Worm (Caenorhabditis elegans) whole organism, mixed stage, embryonic: Measurements from ENCODE around the gene F15B9.8.

ENCODE experiments used
- M03D4.4 ChIP-seq: sonication (generic microtip); optimal IDR thresholded peaks from 2 replicates; lab custom pipeline; 2017; ENCODE audit warnings: mild to moderate bottlenecking, missing genetic modification characterization, missing compliant biosample characterization
- bed-3 ChIP-seq: fragments of 200-800 bp; sonication (Bioruptor generic); optimal IDR thresholded peaks from 3 replicates; lab custom pipeline; 2018; ENCODE audit warnings: mild to moderate bottlenecking, missing genetic modification characterization, moderate library complexity, missing compliant biosample characterization
- ceh-39 ChIP-seq: fragments of 150-350 bp; optimal IDR thresholded peaks from 2 replicates; lab custom pipeline; 2014; ENCODE audit warnings: missing biosample characterization, missing genetic modification characterization
- ceh-43 ChIP-seq: fragments of 200-800 bp; sonication (Bioruptor generic); optimal IDR thresholded peaks from 2 replicates; lab custom pipeline; 2018; ENCODE audit warnings: mild to moderate bottlenecking, missing genetic modification characterization, moderate library complexity, missing compliant biosample characterization
- ces-1 ChIP-seq: fragments of 150-350 bp; optimal IDR thresholded peaks from 2 replicates; lab custom pipeline; 2014; ENCODE audit warnings: missing biosample characterization, missing genetic modification reagents, missing genetic modification characterization
- cnd-1 ChIP-seq: fragments of 200-800 bp; sonication (Bioruptor generic); optimal IDR thresholded peaks from 2 replicates; lab custom pipeline; 2018; ENCODE audit warnings: mild to moderate bottlenecking, missing genetic modification characterization, missing compliant biosample characterization
- drap-1 ChIP-seq: fragments of 200-800 bp; sonication (Bioruptor generic); optimal IDR thresholded peaks from 3 replicates; lab custom pipeline; 2018; ENCODE audit warnings: mild to moderate bottlenecking, missing genetic modification characterization, missing compliant biosample characterization
- flh-1 ChIP-seq: fragments of 200-800 bp; sonication (Bioruptor generic); optimal IDR thresholded peaks from 2 replicates; lab custom pipeline; 2018; ENCODE audit warnings: mild to moderate bottlenecking, missing genetic modification characterization, moderate library complexity, missing compliant biosample characterization
- ham-2 ChIP-seq: fragments of 200-800 bp; sonication (Bioruptor generic); optimal IDR thresholded peaks from 2 replicates; lab custom pipeline; 2018; ENCODE audit warnings: mild to moderate bottlenecking, missing genetic modification characterization, missing compliant biosample characterization
- hlh-1 ChIP-seq: fragments of 150-350 bp; optimal IDR thresholded peaks from 2 replicates; lab custom pipeline; 2014; ENCODE audit warnings: missing biosample characterization, missing genetic modification reagents, missing genetic modification characterization
- lin-13 ChIP-seq: fragments of 150-350 bp; optimal IDR thresholded peaks from 2 replicates; lab custom pipeline; 2014; ENCODE audit warnings: missing biosample characterization, missing genetic modification characterization
- lin-32 ChIP-seq: fragments of 200-800 bp; sonication (Bioruptor generic); optimal IDR thresholded peaks from 2 replicates; lab custom pipeline; 2018; ENCODE audit warnings: mild to moderate bottlenecking, missing genetic modification characterization, missing compliant biosample characterization
- lsy-2 ChIP-seq: fragments of 150-350 bp; optimal IDR thresholded peaks from 2 replicates; lab custom pipeline; 2014; ENCODE audit warnings: missing biosample characterization, missing genetic modification characterization
- mab-5 ChIP-seq: fragments of 150-350 bp; optimal IDR thresholded peaks from 2 replicates; lab custom pipeline; 2014; ENCODE audit warnings: missing biosample characterization, missing genetic modification characterization
- mep-1 ChIP-seq: fragments of 150-350 bp; optimal IDR thresholded peaks from 2 replicates; lab custom pipeline; 2017; ENCODE audit warnings: missing biosample characterization, missing genetic modification reagents, missing genetic modification characterization, inconsistent platforms
- mls-2 ChIP-seq: sonication (generic microtip); optimal IDR thresholded peaks from 2 replicates; lab custom pipeline; 2016; ENCODE audit warnings: mild to moderate bottlenecking, missing genetic modification characterization, moderate library complexity, missing compliant biosample characterization
- nhr-2 ChIP-seq: fragments of 150-350 bp; optimal IDR thresholded peaks from 2 replicates; lab custom pipeline; 2014; ENCODE audit warnings: missing biosample characterization, missing genetic modification characterization
- nhr-237 ChIP-seq: fragments of 150-350 bp; optimal IDR thresholded peaks from 2 replicates; lab custom pipeline; 2014; ENCODE audit warnings: missing biosample characterization, missing genetic modification characterization
- pha-4 ChIP-seq: fragments of 150-350 bp; optimal IDR thresholded peaks from 2 replicates; lab custom pipeline; 2018; ENCODE audit warnings: missing biosample characterization, missing genetic modification reagents, missing genetic modification characterization
- sem-2 ChIP-seq: fragments of 200-800 bp; sonication (Bioruptor generic); optimal IDR thresholded peaks from 2 replicates; lab custom pipeline; 2018; ENCODE audit warnings: mild to moderate bottlenecking, missing genetic modification characterization, missing compliant biosample characterization
- sptf-1 ChIP-seq: sonication (generic microtip); optimal IDR thresholded peaks from 2 replicates; lab custom pipeline; 2017; ENCODE audit warnings: mild to moderate bottlenecking, missing genetic modification characterization, moderate library complexity, missing compliant biosample characterization
- unc-120 ChIP-seq: sonication (generic microtip); optimal IDR thresholded peaks from 2 replicates; lab custom pipeline; 2017; ENCODE audit warnings: missing genetic modification characterization, missing compliant biosample characterization; ENCODE audit not compliant: poor library complexity, severe bottlenecking
- unc-39 ChIP-seq: fragments of 150-350 bp; optimal IDR thresholded peaks from 2 replicates; lab custom pipeline; 2014; ENCODE audit warnings: missing biosample characterization, missing genetic modification characterization
- unc-62 ChIP-seq: fragments of 150-350 bp; optimal IDR thresholded peaks from 2 replicates; lab custom pipeline; 2014; ENCODE audit warnings: missing biosample characterization, missing genetic modification reagents, missing genetic modification characterization
- zip-8 ChIP-seq: fragments of 150-350 bp; optimal IDR thresholded peaks from 2 replicates; lab custom pipeline; 2014; ENCODE audit warnings: missing biosample characterization, missing genetic modification characterization

Gene F15B9.8

DNA sequence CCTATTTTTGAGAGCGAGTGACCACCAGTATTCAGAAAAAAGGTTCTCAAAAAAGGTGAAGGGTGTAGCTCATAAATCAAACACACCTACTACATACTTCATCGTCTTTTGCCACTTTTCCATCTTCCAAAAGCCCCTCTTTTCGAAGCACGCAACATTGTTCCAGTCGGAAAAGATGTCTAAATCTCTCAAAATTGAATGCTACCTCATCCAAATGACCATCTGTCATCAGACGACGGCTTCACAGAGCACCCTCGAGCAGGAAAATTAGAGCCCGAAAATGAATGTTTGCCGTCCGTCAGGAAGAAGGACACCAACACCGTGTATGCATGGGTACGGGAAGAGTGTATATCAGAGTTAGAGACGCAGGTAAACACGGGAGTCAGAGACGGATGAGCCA lies 33.2 kb downstream of the F15B9.8 start:
- peak; percentile 94 for TF ChIP-seq lin-32
- TF ChIP-seq cnd-1 (tag; lab: Kevin White, UChicago) = peak; percentile 89
- TF ChIP-seq M03D4.4 (tag; lab: Kevin White, UChicago) = no peak

DNA sequence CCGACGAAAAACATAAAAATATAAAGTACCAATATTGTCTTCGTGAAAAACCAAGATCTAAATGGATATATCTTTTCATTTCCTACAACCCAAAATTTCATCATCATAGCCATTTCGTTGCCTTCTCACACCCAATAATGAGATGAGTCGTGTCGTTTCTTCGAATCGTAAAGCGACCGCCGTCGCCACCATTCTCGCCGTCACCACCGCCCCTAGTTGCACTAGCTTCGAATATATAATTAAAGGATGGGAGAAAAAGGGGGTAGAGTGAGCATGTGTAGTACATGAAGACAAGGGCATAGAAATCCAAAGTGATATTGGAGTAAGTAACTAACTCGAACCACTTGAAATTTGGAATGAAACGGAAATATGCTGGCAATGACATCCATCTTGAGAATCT lies 33.9 kb downstream of the F15B9.8 start:
- TF ChIP-seq ces-1 (GFP tag; lab: Kevin White, UChicago) (peak; percentile 91), drap-1 (GFP tag; lab: Kevin White, UChicago) (no peak), mep-1 (tag; lab: Kevin White, UChicago) (no peak)

DNA sequence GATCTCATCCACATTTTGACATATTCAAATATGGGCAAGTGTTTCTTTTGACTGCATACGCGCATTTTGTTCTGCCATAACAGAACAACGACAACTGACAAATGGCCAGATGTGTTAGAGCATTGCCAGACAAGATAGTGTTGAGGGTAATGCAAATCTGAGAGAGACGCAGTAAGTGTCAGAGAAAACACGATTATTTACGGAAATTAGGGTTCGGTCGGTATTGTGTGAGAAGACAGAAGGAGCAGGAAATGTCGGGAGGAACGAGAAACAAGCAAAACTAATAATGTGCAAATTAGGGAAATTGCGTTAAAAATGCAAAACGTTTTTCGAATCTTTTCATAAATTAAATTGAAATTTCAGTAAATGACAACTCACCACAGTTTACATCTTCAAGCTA lies 36.1 kb downstream of the F15B9.8 start:
- TF ChIP-seq flh-1 (GFP tag; lab: Kevin White, UChicago) (no peak), lin-32 (no peak), lsy-2 (no peak), cnd-1 (tag; lab: Kevin White, UChicago) (peak; percentile 64), sptf-1 (no peak), ham-2 (GFP tag; lab: Kevin White, UChicago) (no peak), ceh-43 (no peak), lin-13 (tag; lab: Kevin White, UChicago) (no peak), pha-4 (tag; lab: Kevin White, UChicago) (no peak), sem-2 (GFP tag; lab: Kevin White, UChicago) (no peak), drap-1 (GFP tag; lab: Kevin White, UChicago) (no peak), nhr-237 (tag; lab: Kevin White, UChicago) (no peak), unc-62 (GFP tag; lab: Kevin White, UChicago) (peak; percentile 45), unc-120 (tag; lab: Kevin White, UChicago) (no peak), mab-5 (tag; lab: Kevin White, UChicago) (no peak), ces-1 (GFP tag; lab: Kevin White, UChicago) (peak; percentile 100), nhr-2 (tag; lab: Kevin White, UChicago) (peak; percentile 10), hlh-1 (tag; lab: Kevin White, UChicago) (peak; percentile 5)

DNA sequence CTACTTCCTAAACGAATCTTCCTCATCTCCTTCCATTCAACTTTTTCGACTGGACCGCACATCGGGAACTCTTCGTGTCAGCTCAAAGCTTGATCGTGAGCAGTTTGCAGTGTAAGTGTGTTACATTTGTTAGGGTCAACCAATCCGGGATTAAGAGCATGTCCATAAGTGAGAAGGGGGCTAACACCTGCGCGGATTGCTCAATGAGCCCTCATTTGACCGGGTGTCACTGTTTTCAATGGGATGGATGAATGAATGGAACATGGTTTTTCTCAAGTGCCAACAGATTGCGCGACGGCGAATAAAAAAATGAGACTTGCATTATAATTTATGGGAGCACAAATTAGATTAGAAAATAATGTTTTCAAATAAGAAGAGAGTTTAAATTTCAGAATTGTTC lies 36.9 kb downstream of the F15B9.8 start:
- TF ChIP-seq zip-8 (tag; lab: Kevin White, UChicago) (no peak), nhr-2 (tag; lab: Kevin White, UChicago) (peak; percentile 85), cnd-1 (tag; lab: Kevin White, UChicago) (no peak), ces-1 (GFP tag; lab: Kevin White, UChicago) (peak; percentile 54), M03D4.4 (tag; lab: Kevin White, UChicago) (no peak)
- TF ChIP-seq, all 35 proteins: peak for 2

DNA sequence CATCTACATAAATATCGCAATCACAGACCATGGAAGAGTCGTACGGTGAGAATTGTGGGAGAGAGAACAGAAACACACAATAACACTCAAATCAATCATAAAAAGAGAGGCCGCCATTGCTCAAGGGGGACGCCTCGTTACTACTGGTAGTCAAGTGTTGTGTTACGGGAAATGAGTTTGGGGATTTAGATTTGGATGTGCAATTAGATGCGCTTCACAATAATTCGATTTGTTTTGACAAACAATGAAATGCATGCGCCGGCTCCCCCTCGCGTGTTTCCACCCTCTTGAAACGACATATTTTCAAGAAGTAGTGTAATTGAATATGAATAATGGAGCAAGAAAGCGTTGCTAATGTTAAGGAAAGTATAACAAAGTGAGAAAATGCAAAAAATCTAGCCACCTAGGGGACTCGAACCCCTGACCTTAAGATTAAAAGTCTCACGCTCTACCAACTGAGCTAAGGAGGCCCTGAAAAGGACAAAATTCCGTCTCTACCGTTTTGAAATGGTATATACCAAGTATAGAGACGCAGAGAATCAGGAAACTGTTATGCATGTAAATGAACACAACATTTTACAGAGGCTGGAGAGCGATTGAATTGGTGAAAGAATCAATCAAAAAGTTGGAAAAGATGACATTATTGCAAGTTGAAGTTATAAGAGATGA lies 38.4 kb downstream of the F15B9.8 start:
- peak; percentile 94 for TF ChIP-seq ces-1 (GFP tag; lab: Kevin White, UChicago)
- TF ChIP-seq M03D4.4 (tag; lab: Kevin White, UChicago) = no peak
- peak; percentile 78 for TF ChIP-seq zip-8 (tag; lab: Kevin White, UChicago)
- TF ChIP-seq ceh-43 = no peak
- no peak for TF ChIP-seq hlh-1 (tag; lab: Kevin White, UChicago)

DNA sequence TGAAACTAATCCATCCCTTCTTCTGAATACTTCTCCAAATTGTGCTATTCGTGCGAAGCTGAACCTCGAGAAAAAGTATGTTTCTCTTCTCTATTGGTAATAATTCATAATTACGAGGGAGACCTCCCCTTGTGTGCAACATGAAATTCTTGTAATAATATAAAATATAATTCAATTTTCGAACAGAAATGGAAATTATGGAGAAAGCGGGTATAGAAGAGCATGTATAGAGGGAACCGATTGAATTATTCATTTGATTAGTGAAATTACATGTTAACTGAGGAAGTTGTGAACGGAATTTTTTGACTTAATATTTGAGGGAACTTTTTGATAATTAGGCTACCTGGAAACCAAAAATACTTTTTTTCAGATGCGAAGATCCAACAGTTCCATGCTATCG lies 40.5 kb downstream of the F15B9.8 start:
- no peak for TF ChIP-seq ceh-43
- TF ChIP-seq ces-1 (GFP tag; lab: Kevin White, UChicago) = peak; percentile 99
- no peak for TF ChIP-seq cnd-1 (tag; lab: Kevin White, UChicago)
- no peak for TF ChIP-seq unc-39 (tag; lab: Kevin White, UChicago)
- TF ChIP-seq mls-2 (tag; lab: Kevin White, UChicago) = no peak

DNA sequence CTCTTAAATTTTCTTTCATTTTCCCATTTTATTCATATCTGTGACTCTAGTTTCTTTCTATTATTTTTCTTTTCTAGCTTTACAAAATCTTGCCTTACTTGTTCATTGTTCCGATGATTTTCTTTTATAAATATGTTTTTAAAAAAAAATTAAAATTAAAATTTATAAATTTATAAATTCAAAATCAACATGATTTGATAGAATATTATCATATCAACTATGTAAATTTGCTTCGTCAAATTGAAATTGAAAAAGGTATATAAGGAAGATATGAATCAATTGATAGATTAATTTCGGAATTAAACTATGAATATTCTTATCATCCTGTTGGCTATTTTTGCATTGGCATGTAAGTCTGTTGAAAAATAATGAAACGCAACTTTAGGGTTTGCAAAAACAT lies 44.9 kb downstream of the F15B9.8 start, which contains the start of gene W07G4.1:
Gene W07G4.1 (plus strand): TSS at position 301 of the 400 bp plus-strand sequence.
- no peak for TF ChIP-seq unc-120 (tag; lab: Kevin White, UChicago)
- TF ChIP-seq drap-1 (GFP tag; lab: Kevin White, UChicago) = no peak
- TF ChIP-seq nhr-237 (tag; lab: Kevin White, UChicago) = no peak

DNA sequence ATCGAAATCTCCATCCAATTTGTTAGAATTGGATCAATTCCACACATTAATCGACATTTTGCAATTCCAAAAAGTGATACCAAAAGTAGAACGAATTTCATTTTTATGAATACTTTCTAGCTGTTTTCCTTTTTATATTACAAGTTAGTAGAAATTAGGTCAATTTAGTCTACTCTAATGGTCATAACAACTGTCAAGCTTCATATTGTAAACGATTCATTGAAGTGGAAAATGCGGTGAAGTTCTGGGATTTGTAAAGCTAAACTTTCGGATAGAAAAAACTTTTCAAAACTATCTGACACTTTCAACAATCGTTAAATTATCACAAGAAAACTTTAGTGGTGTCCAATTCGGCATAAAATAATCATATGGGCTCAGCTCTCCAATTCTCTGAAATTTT lies 46.2 kb downstream of the F15B9.8 start, which contains the start of gene W07G4.7:
Gene W07G4.7 (minus strand): TSS at position 101 of the 400 bp plus-strand sequence.
- TF ChIP-seq bed-3 (GFP tag; lab: Kevin White, UChicago) (no peak), ceh-39 (no peak)
- TF ChIP-seq, all 35 proteins: peak for 0
